Worm (Caenorhabditis elegans): ENCODE measurements around the gene rpb-2.

rpb-2 gene

ce11 chrIII:4934896-4935628, 4.3 kb upstream of the rpb-2 start, which contains the start of gene mrps-18C:
Gene mrps-18C, plus strand, starts transcription at chrIII:4935578.
- TF ChIP-seq tbx-2 (tag; optimal IDR thresholded peaks at IDR 0.05) (no peak), ama-1 (optimal IDR thresholded peaks at IDR 0.05) (no peak), snpc-4 (tag; optimal IDR thresholded peaks at IDR 0.05) (no peak), pha-4 (tag; optimal IDR thresholded peaks at IDR 0.05) (peak; percentile 13), unc-62 (GFP tag; optimal IDR thresholded peaks at IDR 0.05) (no peak), hmg-11 (tag; optimal IDR thresholded peaks at IDR 0.05) (peak; percentile 3), lin-15B (tag; optimal IDR thresholded peaks at IDR 0.05) (peak; percentile 55)

- no peak for TF ChIP-seq hmg-11 (tag; optimal IDR thresholded peaks at IDR 0.05)
- TF ChIP-seq nhr-67 (tag; optimal IDR thresholded peaks at IDR 0.05) = no peak
- no peak for TF ChIP-seq ZK546.5 (tag; optimal IDR thresholded peaks at IDR 0.05)
- TF ChIP-seq skn-1 (tag; optimal IDR thresholded peaks at IDR 0.05) = no peak
- no peak for TF ChIP-seq snpc-4 (tag; optimal IDR thresholded peaks at IDR 0.05)
- no peak for TF ChIP-seq lsy-12 (tag; optimal IDR thresholded peaks at IDR 0.05)
- TF ChIP-seq R02D3.7 (tag; optimal IDR thresholded peaks at IDR 0.05) = no peak
- no peak for TF ChIP-seq egl-5 (tag; optimal IDR thresholded peaks at IDR 0.05)
- TF ChIP-seq unc-39 (tag; optimal IDR thresholded peaks at IDR 0.05) = no peak
Measured at ce11 chrIII:4937022-4937421, 2.3 kb upstream of the rpb-2 start, which contains the start of gene fsn-1. Gene fsn-1, plus strand, starts transcription at chrIII:4937322.

ce11 chrIII:4944213-4944612, 4.8 kb downstream of the rpb-2 start, which contains the start of gene ntl-9:
Gene ntl-9, plus strand, starts transcription at chrIII:4944513.
- TF ChIP-seq nhr-237 (tag; optimal IDR thresholded peaks at IDR 0.05) (no peak), elt-2 (tag; optimal IDR thresholded peaks at IDR 0.05) (no peak), ztf-11 (tag; optimal IDR thresholded peaks at IDR 0.05) (no peak), aly-2 (tag; optimal IDR thresholded peaks at IDR 0.05) (no peak), skn-1 (tag; optimal IDR thresholded peaks at IDR 0.05) (no peak), nfya-1 (tag; optimal IDR thresholded peaks at IDR 0.05; ENCODE audit: insufficient read depth) (no peak), elt-3 (tag; optimal IDR thresholded peaks at IDR 0.05) (no peak), daf-12 (tag; optimal IDR thresholded peaks at IDR 0.05) (no peak)

- TF ChIP-seq hmg-11 (tag; optimal IDR thresholded peaks at IDR 0.05) (peak; percentile 47), lin-39 (tag; optimal IDR thresholded peaks at IDR 0.05) (peak; percentile 77), nhr-43 (tag; optimal IDR thresholded peaks at IDR 0.05; ENCODE audit: poor library complexity, severe bottlenecking) (no peak), nfya-1 (tag; optimal IDR thresholded peaks at IDR 0.05; ENCODE audit: insufficient read depth) (peak; percentile 58)
Measured at ce11 chrIII:4947352-4947751, 8.0 kb downstream of the rpb-2 start.

ce11 chrIII:4948631-4949030, 9.3 kb downstream of the rpb-2 start:
- TF ChIP-seq nhr-12 (tag; optimal IDR thresholded peaks at IDR 0.05) (no peak), snpc-4 (tag; optimal IDR thresholded peaks at IDR 0.05) (no peak), nfya-1 (tag; optimal IDR thresholded peaks at IDR 0.05; ENCODE audit: insufficient read depth) (peak; percentile 9), skn-1 (tag; optimal IDR thresholded peaks at IDR 0.05) (no peak), ztf-4 (tag; optimal IDR thresholded peaks at IDR 0.05) (no peak), nhr-237 (tag; optimal IDR thresholded peaks at IDR 0.05) (no peak), nhr-23 (tag; optimal IDR thresholded peaks at IDR 0.05) (no peak), lin-15B (tag; optimal IDR thresholded peaks at IDR 0.05) (no peak), unc-62 (GFP tag; optimal IDR thresholded peaks at IDR 0.05) (no peak), ceh-82 (tag; optimal IDR thresholded peaks at IDR 0.05) (no peak), lin-39 (tag; optimal IDR thresholded peaks at IDR 0.05) (peak; percentile 6), nhr-11 (tag; optimal IDR thresholded peaks at IDR 0.05) (no peak), ama-1 (optimal IDR thresholded peaks at IDR 0.05) (no peak), elt-1 (tag; optimal IDR thresholded peaks at IDR 0.05) (no peak)

ce11 chrIII:4950345-4950744, 11.0 kb downstream of the rpb-2 start:
- TF ChIP-seq nfya-1 (tag; optimal IDR thresholded peaks at IDR 0.05; ENCODE audit: insufficient read depth) = peak; percentile 86
- peak; percentile 37 for TF ChIP-seq lin-15B (tag; optimal IDR thresholded peaks at IDR 0.05)
- peak; percentile 17 for TF ChIP-seq nhr-11 (tag; optimal IDR thresholded peaks at IDR 0.05)
- TF ChIP-seq unc-39 (tag; optimal IDR thresholded peaks at IDR 0.05) = no peak
- peak; percentile 58 for TF ChIP-seq hmg-11 (tag; optimal IDR thresholded peaks at IDR 0.05)
- no peak for TF ChIP-seq fkh-2 (tag; optimal IDR thresholded peaks at IDR 0.05)
- TF ChIP-seq lin-39 (tag; optimal IDR thresholded peaks at IDR 0.05) = peak; percentile 65
- no peak for TF ChIP-seq pqm-1 (tag; optimal IDR thresholded peaks at IDR 0.05)
- peak; percentile 16 for TF ChIP-seq pha-4 (tag; optimal IDR thresholded peaks at IDR 0.05)
- peak; percentile 18 for TF ChIP-seq snpc-4 (tag; optimal IDR thresholded peaks at IDR 0.05)

Measured in whole organism, L3 larva.